Fruit fly (Drosophila melanogaster): ENCODE results near the gene ND-B16.6.

- TF ChIP-seq CTCF (optimal IDR thresholded peaks at IDR 0.05) (no peak), CG8478 (optimal IDR thresholded peaks at IDR 0.05) (no peak)
Measured at dm6 chrX:6332988-6333719, 17.0 kb downstream of the ND-B16.6 start.

All from S2 (cell line).